Fruit fly (Drosophila melanogaster) whole organism, adult: Measurements from ENCODE around the gene Cp190.

Experiments
- CG11617 ChIP-seq: fragments of 200-800 bp; sonication (Bioruptor generic); optimal IDR thresholded peaks from 2 replicates; lab custom pipeline; 2017; ENCODE audit warnings: mild to moderate bottlenecking, missing biosample characterization, missing genetic modification reagents, missing genetic modification characterization
- CG12768 ChIP-seq: fragments of 200-800 bp; sonication (Bioruptor generic); optimal IDR thresholded peaks from 2 replicates; lab custom pipeline; 2017; ENCODE audit warnings: missing biosample characterization, missing genetic modification characterization, mild to moderate bottlenecking, moderate library complexity, missing genetic modification reagents
- CG14711 ChIP-seq: fragments of 200-800 bp; sonication (Bioruptor generic); optimal IDR thresholded peaks from 2 replicates; lab custom pipeline; 2018; ENCODE audit warnings: missing biosample characterization, mild to moderate bottlenecking, missing genetic modification characterization, moderate library complexity
- CG1620 ChIP-seq: fragments of 200-800 bp; sonication (Bioruptor generic); optimal IDR thresholded peaks from 2 replicates; lab custom pipeline; 2016; ENCODE audit warnings: missing biosample characterization, missing genetic modification characterization
- CG33017 ChIP-seq: fragments of 200-800 bp; sonication (Bioruptor generic); optimal IDR thresholded peaks from 2 replicates; lab custom pipeline; 2018; ENCODE audit warnings: missing biosample characterization, mild to moderate bottlenecking, missing genetic modification characterization, moderate library complexity
- CG5204 ChIP-seq: fragments of 200-800 bp; sonication (Bioruptor generic); optimal IDR thresholded peaks from 2 replicates; lab custom pipeline; 2016; ENCODE audit warnings: missing biosample characterization, missing genetic modification characterization
- CG7045 ChIP-seq: fragments of 200-800 bp; sonication (Bioruptor generic); optimal IDR thresholded peaks from 2 replicates; lab custom pipeline; 2017; ENCODE audit warnings: missing biosample characterization, mild to moderate bottlenecking, missing genetic modification characterization
- CG7101 ChIP-seq: fragments of 200-800 bp; sonication (Bioruptor generic); optimal IDR thresholded peaks from 2 replicates; lab custom pipeline; 2018; ENCODE audit warnings: missing biosample characterization, mild to moderate bottlenecking, missing genetic modification characterization, moderate library complexity
- Clk ChIP-seq: fragments of 200-800 bp; sonication (Bioruptor generic); optimal IDR thresholded peaks from 2 replicates; lab custom pipeline; 2017; ENCODE audit warnings: missing biosample characterization, missing genetic modification characterization
- Crg-1 ChIP-seq: fragments of 200-800 bp; sonication (Bioruptor generic); optimal IDR thresholded peaks from 2 replicates; lab custom pipeline; 2016; ENCODE audit warnings: missing biosample characterization, missing genetic modification characterization
- Hr96 ChIP-seq: fragments of 200-800 bp; sonication (Bioruptor generic); optimal IDR thresholded peaks from 2 replicates; lab custom pipeline; 2016; ENCODE audit warnings: missing biosample characterization, missing genetic modification characterization
- Mnt ChIP-seq: fragments of 200-800 bp; sonication (Bioruptor generic); optimal IDR thresholded peaks from 2 replicates; lab custom pipeline; 2016; ENCODE audit warnings: missing biosample characterization, mild to moderate bottlenecking, missing genetic modification characterization
- bab1 ChIP-seq: fragments of 200-800 bp; sonication (Bioruptor generic); optimal IDR thresholded peaks from 3 replicates; lab custom pipeline; 2019; ENCODE audit warnings: missing biosample characterization, mild to moderate bottlenecking, missing genetic modification characterization, moderate library complexity
- cic ChIP-seq: fragments of 200-800 bp; sonication (Bioruptor generic); optimal IDR thresholded peaks from 2 replicates; lab custom pipeline; 2017; ENCODE audit warnings: missing biosample characterization, mild to moderate bottlenecking, missing genetic modification characterization, moderate library complexity
- cnc ChIP-seq, 2 experiments: fragments of >200 bp; optimal IDR thresholded peaks; 2 replicates each; lab custom pipeline; 2017
- kay ChIP-seq: fragments of 200-800 bp; sonication (Bioruptor generic); peaks from one replicate; lab custom pipeline; 2016; ENCODE audit warnings: missing biosample characterization, missing genetic modification characterization, borderline replicate concordance
- ovo ChIP-seq: fragments of 200-800 bp; sonication (Bioruptor generic); optimal IDR thresholded peaks from 2 replicates; lab custom pipeline; 2016; ENCODE audit warnings: missing biosample characterization, missing genetic modification characterization
- pad ChIP-seq: fragments of 200-800 bp; sonication (Bioruptor generic); optimal IDR thresholded peaks from 3 replicates; lab custom pipeline; 2017; ENCODE audit warnings: missing biosample characterization, missing genetic modification characterization, mild to moderate bottlenecking, moderate library complexity, missing genetic modification reagents
- tj ChIP-seq: fragments of 200-800 bp; sonication (Bioruptor generic); optimal IDR thresholded peaks from 3 replicates; lab custom pipeline; 2017; ENCODE audit warnings: missing biosample characterization, mild to moderate bottlenecking, missing genetic modification characterization, moderate library complexity
- toe ChIP-seq: fragments of 200-800 bp; sonication (Bioruptor generic); optimal IDR thresholded peaks from 2 replicates; lab custom pipeline; 2016; ENCODE audit warnings: missing biosample characterization, missing genetic modification characterization

The Cp190 gene

DNA sequence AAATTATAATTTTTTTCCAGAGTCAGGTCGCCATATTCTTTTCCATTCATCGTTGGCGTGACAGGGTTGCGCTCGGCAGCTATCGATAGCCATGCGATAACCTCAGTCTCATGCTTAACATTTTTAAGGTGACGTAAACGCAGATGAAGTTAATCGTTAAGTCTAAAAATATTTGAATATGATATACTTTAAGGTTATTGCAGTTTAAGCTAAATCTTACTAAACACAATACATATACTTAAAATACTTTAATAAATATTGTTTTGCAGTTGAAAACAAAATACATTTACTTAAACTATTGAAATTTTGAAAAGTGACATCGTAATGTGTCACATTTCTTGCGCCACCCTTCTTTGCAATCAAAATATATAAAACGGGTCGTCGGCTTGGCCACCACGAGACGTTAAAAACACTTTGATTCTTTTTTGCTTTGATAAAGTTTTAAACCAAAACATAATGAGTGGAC is at the start of gene Cp190, which contains the start of gene CG4338:
TSS of gene Cp190 (minus strand) at position 84 of the 466 bp plus-strand sequence.
TSS of gene CG4338 (plus strand) at position 365 of the 466 bp plus-strand sequence.
- TF ChIP-seq Mnt (GFP tag; lab: Kevin White, UChicago) (peak; percentile 96), cic (GFP tag; lab: Kevin White, UChicago) (peak; percentile 77), bab1 (peak; percentile 98), Hr96 (GFP tag; lab: Kevin White, UChicago) (peak; percentile 94), CG1620 (GFP tag; lab: Kevin White, UChicago) (peak; percentile 96), pad (GFP tag; lab: Kevin White, UChicago) (peak; percentile 90), CG14711 (tag; lab: Kevin White, UChicago) (peak; percentile 97), kay (no peak), CG11617 (GFP tag; lab: Kevin White, UChicago) (peak; percentile 98), CG5204 (GFP tag; lab: Kevin White, UChicago) (no peak), cnc (optimal IDR thresholded peaks at IDR 0.05; lab: Kevin White, UChicago) (no peak), ovo (GFP tag; lab: Kevin White, UChicago) (peak; percentile 91), CG12768 (GFP tag; lab: Kevin White, UChicago) (peak; percentile 98), toe (GFP tag; lab: Kevin White, UChicago) (peak; percentile 98), CG7101 (tag; lab: Kevin White, UChicago) (peak; percentile 99), CG7045 (GFP tag; lab: Kevin White, UChicago) (peak; percentile 98), CG33017 (tag; lab: Kevin White, UChicago) (peak; percentile 98), Clk (peak; percentile 94), Crg-1 (GFP tag; lab: Kevin White, UChicago) (peak; percentile 95), tj (peak; percentile 88)

DNA sequence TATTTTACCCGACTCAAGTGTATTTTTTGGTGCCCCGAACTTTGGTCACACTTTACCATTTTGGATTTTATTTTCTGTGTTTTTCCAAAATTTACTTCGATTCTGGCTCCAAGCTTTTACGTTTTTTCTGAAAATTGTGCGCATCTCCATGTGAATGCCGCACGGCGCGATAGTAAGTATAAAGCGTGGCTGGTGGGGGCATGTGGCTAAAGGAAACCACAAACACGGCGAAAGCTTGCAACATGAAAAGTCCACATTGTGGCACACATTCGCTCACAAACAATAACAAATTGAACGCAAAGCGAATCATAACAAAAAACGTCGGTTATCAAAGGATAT is 45.7 kb upstream of the Cp190 start, which contains the start of gene ear:
TSS of gene ear (plus strand) at position 10 of the 339 bp plus-strand sequence.
- TF ChIP-seq CG11617 (GFP tag; lab: Kevin White, UChicago) (no peak), CG33017 (tag; lab: Kevin White, UChicago) (no peak), pad (GFP tag; lab: Kevin White, UChicago) (no peak), CG1620 (GFP tag; lab: Kevin White, UChicago) (no peak), kay (no peak)

DNA sequence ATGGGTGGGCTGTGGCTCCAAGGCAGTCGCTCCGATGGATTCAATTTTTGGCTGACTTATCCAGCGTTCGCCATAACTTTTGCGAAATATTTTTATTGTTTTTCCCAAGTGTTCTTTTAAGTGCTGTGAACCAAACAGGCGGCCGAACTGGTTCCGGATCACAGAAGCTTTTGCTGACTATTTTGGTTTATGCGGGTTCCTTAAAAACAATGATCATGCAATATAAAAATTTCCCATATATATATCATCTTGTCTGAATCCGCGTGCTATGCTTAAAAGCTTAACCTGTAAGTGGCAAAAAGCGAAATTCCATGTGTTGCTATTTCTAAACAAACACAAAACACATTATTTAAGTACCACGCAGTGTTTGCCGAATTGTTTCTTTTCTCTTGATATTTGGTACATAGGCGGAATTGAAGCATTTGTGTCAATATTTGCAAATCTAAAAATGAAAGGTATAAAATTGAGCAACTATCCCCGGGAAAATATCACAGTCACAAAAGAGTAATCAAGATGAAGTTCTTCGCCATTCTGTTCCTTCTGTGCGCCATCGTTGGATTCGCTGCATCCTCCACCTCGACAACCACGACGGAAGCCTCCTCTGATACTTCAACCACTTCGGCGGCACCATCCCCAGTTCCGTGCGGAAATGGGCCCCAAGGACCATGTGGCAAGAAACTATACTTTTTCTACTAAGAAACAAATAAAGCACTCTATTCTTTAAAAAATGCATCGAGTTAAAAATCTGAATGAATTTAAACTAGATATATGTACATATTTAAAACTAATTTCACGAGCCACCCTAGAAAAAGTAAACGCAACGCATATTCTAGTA is 45.1 kb upstream of the Cp190 start, which contains the start of the genes CG6276 and CG44040:
TSS of gene CG6276 (minus strand) at position 158 of the 835 bp plus-strand sequence.
TSS of gene CG44040 (plus strand) at position 467 of the 835 bp plus-strand sequence.
- TF ChIP-seq pad (GFP tag; lab: Kevin White, UChicago) (peak; percentile 43), CG1620 (GFP tag; lab: Kevin White, UChicago) (peak; percentile 32), cnc (optimal IDR thresholded peaks at IDR 0.05; lab: Kevin White, UChicago) (peak in 1 of 2 experiments; percentile 38), Clk (no peak), ovo (GFP tag; lab: Kevin White, UChicago) (peak; percentile 7), Hr96 (GFP tag; lab: Kevin White, UChicago) (no peak), CG5204 (GFP tag; lab: Kevin White, UChicago) (peak; percentile 73), Crg-1 (GFP tag; lab: Kevin White, UChicago) (no peak), cic (GFP tag; lab: Kevin White, UChicago) (no peak), CG11617 (GFP tag; lab: Kevin White, UChicago) (peak; percentile 73), bab1 (peak; percentile 42), Mnt (GFP tag; lab: Kevin White, UChicago) (peak; percentile 27), CG14711 (tag; lab: Kevin White, UChicago) (peak; percentile 34), CG33017 (tag; lab: Kevin White, UChicago) (peak; percentile 62), CG7101 (tag; lab: Kevin White, UChicago) (peak; percentile 76), tj (peak; percentile 42), CG7045 (GFP tag; lab: Kevin White, UChicago) (peak; percentile 53), kay (no peak), toe (GFP tag; lab: Kevin White, UChicago) (peak; percentile 48), CG12768 (GFP tag; lab: Kevin White, UChicago) (peak; percentile 37)

DNA sequence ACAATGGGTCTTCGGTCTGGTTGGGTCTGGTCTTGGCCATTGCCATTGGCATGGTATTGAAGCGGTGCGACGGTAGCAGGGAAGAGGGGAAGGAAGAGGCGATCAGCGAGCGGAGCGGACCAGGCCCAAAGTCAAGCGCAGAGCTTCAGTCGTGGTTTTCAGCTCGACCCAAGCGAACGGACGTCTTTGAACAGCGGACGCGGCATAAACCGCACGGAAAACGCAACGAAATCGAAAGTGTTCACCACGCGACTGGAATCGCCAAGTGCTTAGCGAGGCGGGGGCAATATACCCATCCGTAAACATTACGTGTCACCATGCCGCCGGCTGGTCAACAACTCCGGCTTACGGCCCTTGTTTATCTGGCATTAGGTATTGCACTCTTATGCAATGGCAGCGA is 41.3 kb upstream of the Cp190 start, which contains the start of gene CG14866:
TSS of gene CG14866 (plus strand) at position 146 of the 400 bp plus-strand sequence.
- TF ChIP-seq toe (GFP tag; lab: Kevin White, UChicago), result no peak
- TF ChIP-seq CG14711 (tag; lab: Kevin White, UChicago), result no peak
- TF ChIP-seq CG33017 (tag; lab: Kevin White, UChicago), result no peak
- TF ChIP-seq pad (GFP tag; lab: Kevin White, UChicago), result no peak
- TF ChIP-seq Hr96 (GFP tag; lab: Kevin White, UChicago), result no peak
- TF ChIP-seq bab1, result no peak
- no peak for TF ChIP-seq cnc (optimal IDR thresholded peaks at IDR 0.05; lab: Kevin White, UChicago)
- no peak for TF ChIP-seq Mnt (GFP tag; lab: Kevin White, UChicago)
- no peak for TF ChIP-seq CG1620 (GFP tag; lab: Kevin White, UChicago)
- no peak for TF ChIP-seq CG5204 (GFP tag; lab: Kevin White, UChicago)
- no peak for TF ChIP-seq CG11617 (GFP tag; lab: Kevin White, UChicago)
- TF ChIP-seq Crg-1 (GFP tag; lab: Kevin White, UChicago), result no peak

DNA sequence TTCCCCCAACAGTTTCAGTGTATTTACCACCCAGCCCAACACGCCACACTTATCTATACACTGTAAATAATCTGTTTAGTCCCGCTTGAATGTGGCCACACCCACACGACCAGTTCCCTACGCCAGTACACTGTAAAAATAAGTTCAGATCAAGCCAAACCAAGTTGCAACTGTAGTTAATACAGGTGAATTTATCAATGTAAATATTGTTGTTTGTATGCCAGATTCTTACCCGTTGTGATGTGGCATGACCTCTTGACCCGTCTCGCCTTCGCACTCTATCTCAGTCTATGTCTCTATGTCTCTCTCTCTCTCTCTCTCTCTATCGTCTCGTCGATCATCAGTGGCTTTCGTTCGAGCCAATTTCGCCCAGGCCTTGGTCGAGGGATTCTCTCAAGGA is 38.8 kb upstream of the Cp190 start:
- TF ChIP-seq cic (GFP tag; lab: Kevin White, UChicago) (no peak), tj (no peak), CG14711 (tag; lab: Kevin White, UChicago) (no peak), cnc (optimal IDR thresholded peaks at IDR 0.05; lab: Kevin White, UChicago) (no peak), Crg-1 (GFP tag; lab: Kevin White, UChicago) (no peak), CG7045 (GFP tag; lab: Kevin White, UChicago) (no peak), CG33017 (tag; lab: Kevin White, UChicago) (no peak), Hr96 (GFP tag; lab: Kevin White, UChicago) (no peak), CG1620 (GFP tag; lab: Kevin White, UChicago) (no peak), toe (GFP tag; lab: Kevin White, UChicago) (no peak), CG12768 (GFP tag; lab: Kevin White, UChicago) (no peak), CG11617 (GFP tag; lab: Kevin White, UChicago) (no peak), ovo (GFP tag; lab: Kevin White, UChicago) (no peak), kay (no peak), bab1 (no peak), CG7101 (tag; lab: Kevin White, UChicago) (no peak)
